Fruit fly (Drosophila melanogaster) whole organism, embryonic: ENCODE measurements around the gene Prm.
A peak's percentile ranks its signal among the peaks of the same experiment; 100 is the strongest.

Source experiments
- Ada2b ChIP-seq: fragments of 200-800 bp; sonication (Bioruptor generic); IDR thresholded peaks from 2 replicates; pipeline ENCODE4 v1.3.6; 2022; ENCODE audit warnings: missing biosample characterization, missing genetic modification characterization
- Antp ChIP-seq: fragments of 200-800 bp; sonication (Bioruptor generic); optimal IDR thresholded peaks from 3 replicates; lab custom pipeline; 2016; ENCODE audit warnings: missing biosample characterization, missing genetic modification characterization
- B-H1 ChIP-seq: fragments of 200-800 bp; sonication (Bioruptor generic); IDR thresholded peaks from 3 replicates; pipeline ENCODE4 v1.3.6; 2022; ENCODE audit warnings: missing biosample characterization, missing genetic modification characterization
- CG10959 ChIP-seq: fragments of 200-800 bp; sonication (Bioruptor generic); IDR thresholded peaks from 2 replicates; pipeline ENCODE4 v1.3.6; 2022; ENCODE audit warnings: missing biosample characterization, missing genetic modification characterization
- CG11247 ChIP-seq: fragments of 200-800 bp; sonication (Bioruptor generic); IDR thresholded peaks from 2 replicates; pipeline ENCODE4 v1.3.6; 2022; ENCODE audit warnings: missing biosample characterization, missing genetic modification characterization
- CG11695 ChIP-seq: fragments of 200-800 bp; sonication (Bioruptor generic); IDR thresholded peaks from 3 replicates; pipeline ENCODE4 v1.3.6; 2022; ENCODE audit warnings: missing biosample characterization, missing genetic modification characterization
- CG12942 ChIP-seq: fragments of 200-800 bp; sonication (Bioruptor generic); optimal IDR thresholded peaks from 3 replicates; lab custom pipeline; 2016; ENCODE audit warnings: missing biosample characterization, missing genetic modification characterization
- CG14860 ChIP-seq: fragments of 200-800 bp; sonication (Bioruptor generic); IDR thresholded peaks from 3 replicates; pipeline ENCODE4 v1.3.6; 2022; ENCODE audit warnings: missing biosample characterization, missing genetic modification characterization; ENCODE audit not compliant: partially characterized antibody
- CG15696 ChIP-seq: fragments of 200-800 bp; sonication (Bioruptor generic); optimal IDR thresholded peaks from 2 replicates; lab custom pipeline; 2019; ENCODE audit warnings: missing biosample characterization, mild to moderate bottlenecking, missing genetic modification characterization, moderate library complexity
- CG17359 ChIP-seq: fragments of 200-800 bp; sonication (Bioruptor generic); optimal IDR thresholded peaks from 3 replicates; lab custom pipeline; 2018; ENCODE audit warnings: missing biosample characterization, mild to moderate bottlenecking, missing genetic modification characterization, moderate library complexity
- CG18764 ChIP-seq: fragments of 200-800 bp; sonication (Bioruptor generic); optimal IDR thresholded peaks from 3 replicates; lab custom pipeline; 2016; ENCODE audit warnings: missing biosample characterization, missing genetic modification characterization
- CG30020 ChIP-seq: fragments of 200-800 bp; optimal IDR thresholded peaks from 2 replicates; lab custom pipeline; 2019; ENCODE audit warnings: missing biosample characterization, mild to moderate bottlenecking, missing genetic modification characterization, moderate library complexity
- CG3847 ChIP-seq: fragments of 200-800 bp; sonication (Bioruptor generic); IDR thresholded peaks from 2 replicates; pipeline ENCODE4 v1.3.6; 2022; ENCODE audit warnings: missing biosample characterization, missing genetic modification characterization
- CG43689 ChIP-seq: fragments of 200-800 bp; sonication (Bioruptor generic); IDR thresholded peaks from 2 replicates; pipeline ENCODE4 v1.3.6; 2022; ENCODE audit warnings: missing biosample characterization, missing genetic modification characterization
- CG4404 ChIP-seq: fragments of 200-800 bp; sonication (Bioruptor generic); IDR thresholded peaks from 2 replicates; pipeline ENCODE4 v1.3.6; 2022; ENCODE audit warnings: missing biosample characterization, missing genetic modification characterization
- CG4617 ChIP-seq: fragments of 200-800 bp; sonication (Bioruptor generic); optimal IDR thresholded peaks from 3 replicates; lab custom pipeline; 2016; ENCODE audit warnings: missing biosample characterization, missing genetic modification characterization, borderline replicate concordance
- CG6683 ChIP-seq: fragments of 200-800 bp; sonication (Bioruptor generic); optimal IDR thresholded peaks from 2 replicates; lab custom pipeline; 2017; ENCODE audit warnings: missing biosample characterization, mild to moderate bottlenecking, missing genetic modification characterization, missing genetic modification reagents
- CG7928 ChIP-seq: fragments of 200-800 bp; sonication (Bioruptor generic); optimal IDR thresholded peaks from 2 replicates; lab custom pipeline; 2017; ENCODE audit warnings: missing biosample characterization, mild to moderate bottlenecking, missing genetic modification characterization
- Dip2 ChIP-seq: fragments of 200-800 bp; sonication (Bioruptor generic); IDR thresholded peaks from 2 replicates; pipeline ENCODE4 v1.3.6; 2022; ENCODE audit warnings: missing biosample characterization, missing genetic modification characterization
- Drgx ChIP-seq: fragments of 200-800 bp; sonication (Bioruptor generic); IDR thresholded peaks from 2 replicates; pipeline ENCODE4 v1.3.6; 2022; ENCODE audit warnings: missing biosample characterization, missing genetic modification characterization
- E2f2 ChIP-seq: fragments of 200-800 bp; sonication (Bioruptor generic); IDR thresholded peaks from 2 replicates; pipeline ENCODE4 v1.3.6; 2022; ENCODE audit warnings: missing biosample characterization, missing genetic modification characterization
- HmgZ ChIP-seq: fragments of 200-800 bp; sonication (Bioruptor generic); optimal IDR thresholded peaks from 2 replicates; lab custom pipeline; 2018; ENCODE audit warnings: missing biosample characterization, mild to moderate bottlenecking, missing genetic modification characterization
- Hr3 ChIP-seq: fragments of 200-800 bp; sonication (Bioruptor generic); optimal IDR thresholded peaks from 3 replicates; lab custom pipeline; 2016; ENCODE audit warnings: missing biosample characterization, missing genetic modification characterization
- Lhr ChIP-seq: fragments of 200-800 bp; sonication (Bioruptor generic); optimal IDR thresholded peaks from 3 replicates; lab custom pipeline; 2017; ENCODE audit warnings: mild to moderate bottlenecking, missing biosample characterization, missing genetic modification reagents, missing genetic modification characterization
- Lim3 ChIP-seq: fragments of 200-800 bp; sonication (Bioruptor generic); IDR thresholded peaks from 2 replicates; pipeline ENCODE4 v1.3.6; 2022; ENCODE audit warnings: missing biosample characterization, missing genetic modification characterization
- MESR4 ChIP-seq: fragments of 200-800 bp; sonication (Bioruptor generic); optimal IDR thresholded peaks from 2 replicates; lab custom pipeline; 2018; ENCODE audit warnings: missing biosample characterization, mild to moderate bottlenecking, missing genetic modification characterization, moderate library complexity
- Max ChIP-seq: fragments of 200-800 bp; sonication (Bioruptor generic); optimal IDR thresholded peaks from 2 replicates; lab custom pipeline; 2016; ENCODE audit warnings: missing biosample characterization, mild to moderate bottlenecking, missing genetic modification characterization
- NK7.1 ChIP-seq: fragments of 200-800 bp; sonication (Bioruptor generic); optimal IDR thresholded peaks from 3 replicates; lab custom pipeline; 2016; ENCODE audit warnings: missing biosample characterization, missing genetic modification characterization
- Oli ChIP-seq: fragments of 200-800 bp; sonication (Bioruptor generic); optimal IDR thresholded peaks from 2 replicates; lab custom pipeline; 2018; ENCODE audit warnings: missing biosample characterization, mild to moderate bottlenecking, missing genetic modification characterization, moderate library complexity
- Optix ChIP-seq: fragments of 200-800 bp; sonication (Bioruptor generic); IDR thresholded peaks from 3 replicates; pipeline ENCODE4 v1.3.6; 2022; ENCODE audit warnings: missing biosample characterization, missing genetic modification characterization
- Ravus ChIP-seq: fragments of 200-800 bp; sonication (Bioruptor generic); IDR thresholded peaks from 2 replicates; pipeline ENCODE4 v1.3.6; 2022; ENCODE audit warnings: missing biosample characterization, missing genetic modification characterization
- Rx ChIP-seq: fragments of 200-800 bp; sonication (Bioruptor generic); IDR thresholded peaks from 2 replicates; pipeline ENCODE4 v1.3.6; 2022; ENCODE audit warnings: missing biosample characterization, missing genetic modification characterization
- Scr ChIP-seq: fragments of 200-800 bp; sonication (Bioruptor generic); IDR thresholded peaks from 2 replicates; pipeline ENCODE4 v1.3.6; 2022; ENCODE audit warnings: missing biosample characterization, missing genetic modification characterization; ENCODE audit not compliant: partially characterized antibody
- ab ChIP-seq: fragments of 200-800 bp; sonication (Bioruptor generic); optimal IDR thresholded peaks from 2 replicates; lab custom pipeline; 2016; ENCODE audit warnings: missing biosample characterization, missing genetic modification characterization
- ase ChIP-seq: fragments of 200-800 bp; sonication (Bioruptor generic); IDR thresholded peaks from 3 replicates; pipeline ENCODE4 v1.3.6; 2022; ENCODE audit warnings: missing biosample characterization, missing genetic modification characterization
- bowl ChIP-seq: fragments of 200-800 bp; sonication (Bioruptor generic); IDR thresholded peaks from 2 replicates; pipeline ENCODE4 v1.3.6; 2022; ENCODE audit warnings: missing biosample characterization, missing genetic modification characterization
- btn ChIP-seq: fragments of 200-800 bp; sonication (Bioruptor generic); optimal IDR thresholded peaks from 2 replicates; lab custom pipeline; 2016; ENCODE audit warnings: missing biosample characterization, missing genetic modification characterization
- croc ChIP-seq: fragments of 200-800 bp; sonication (Bioruptor generic); conservative IDR thresholded peaks from 3 replicates; pipeline ENCODE4 v1.3.6; 2022; ENCODE audit warnings: missing biosample characterization, missing genetic modification characterization
- da ChIP-seq: fragments of 200-800 bp; sonication (Bioruptor generic); optimal IDR thresholded peaks from 2 replicates; lab custom pipeline; 2016; ENCODE audit warnings: missing biosample characterization, missing genetic modification characterization
- gsb ChIP-seq: fragments of 200-800 bp; sonication (Bioruptor generic); IDR thresholded peaks from 2 replicates; pipeline ENCODE4 v1.3.6; 2022; ENCODE audit warnings: missing biosample characterization, missing genetic modification characterization
- jing ChIP-seq: fragments of 200-800 bp; sonication (Bioruptor generic); optimal IDR thresholded peaks from 2 replicates; lab custom pipeline; 2018; ENCODE audit warnings: missing biosample characterization, mild to moderate bottlenecking, missing genetic modification characterization
- jumu ChIP-seq: fragments of 200-800 bp; sonication (Bioruptor generic); optimal IDR thresholded peaks from 3 replicates; lab custom pipeline; 2016; ENCODE audit warnings: missing biosample characterization, missing genetic modification characterization
- ken ChIP-seq: fragments of 200-800 bp; sonication (Bioruptor generic); IDR thresholded peaks from 3 replicates; pipeline ENCODE4 v1.3.6; 2022; ENCODE audit warnings: missing biosample characterization, missing genetic modification characterization
- kni ChIP-seq: fragments of 200-800 bp; sonication (Bioruptor generic); optimal IDR thresholded peaks from 3 replicates; lab custom pipeline; 2017; ENCODE audit warnings: mild to moderate bottlenecking, missing biosample characterization, missing genetic modification reagents, missing genetic modification characterization
- luna ChIP-seq: fragments of 200-800 bp; sonication (Bioruptor generic); optimal IDR thresholded peaks from 2 replicates; lab custom pipeline; 2016; ENCODE audit warnings: missing biosample characterization, missing genetic modification characterization
- mld ChIP-seq: fragments of 200-800 bp; sonication (Bioruptor generic); IDR thresholded peaks from 3 replicates; pipeline ENCODE4 v1.3.6; 2022; ENCODE audit warnings: missing biosample characterization, missing genetic modification characterization; ENCODE audit not compliant: partially characterized antibody
- pfk ChIP-seq: fragments of 200-800 bp; sonication (Bioruptor generic); optimal IDR thresholded peaks from 2 replicates; lab custom pipeline; 2018; ENCODE audit warnings: missing biosample characterization, mild to moderate bottlenecking, missing genetic modification characterization, moderate library complexity
- pho ChIP-seq: fragments of 200-800 bp; sonication (Bioruptor generic); optimal IDR thresholded peaks from 2 replicates; lab custom pipeline; 2016; ENCODE audit warnings: missing biosample characterization, missing genetic modification characterization
- rib ChIP-seq: fragments of 200-800 bp; sonication (Bioruptor generic); IDR thresholded peaks from 2 replicates; pipeline ENCODE4 v1.3.6; 2022; ENCODE audit warnings: missing biosample characterization, missing genetic modification characterization
- seq ChIP-seq: fragments of 200-800 bp; sonication (Bioruptor generic); IDR thresholded peaks from 2 replicates; pipeline ENCODE4 v1.3.6; 2022; ENCODE audit warnings: missing biosample characterization, missing genetic modification characterization
- vvl ChIP-seq: fragments of 200-800 bp; sonication (Bioruptor generic); IDR thresholded peaks from 2 replicates; pipeline ENCODE4 v1.3.6; 2022; ENCODE audit warnings: missing biosample characterization, missing genetic modification characterization

The Prm gene

dm6 chr3L:8765969-8766538, 20.9 kb upstream of the Prm start (continued):
- TF ChIP-seq jumu (GFP tag; lab: Kevin White, UChicago) (peak; percentile 98), CG4617 (GFP tag; lab: Kevin White, UChicago) (peak; percentile 97), Lhr (GFP tag; lab: Kevin White, UChicago) (peak; percentile 96), da (GFP tag; lab: Kevin White, UChicago) (peak; percentile 96), CG6683 (peak; percentile 94), croc (GFP tag; lab: Robert Waterston, UW) (peak; percentile 98), E2f2 (GFP tag; lab: Robert Waterston, UW) (peak; percentile 83), CG30020 (tag; lab: Kevin White, UChicago) (peak; percentile 90), HmgZ (peak; percentile 99), Optix (peak; percentile 97), btn (GFP tag; lab: Kevin White, UChicago) (peak; percentile 87), rib (peak; percentile 94), CG14860 (peak; percentile 73; the same call in 2 of the 3 replicates), CG12942 (peak; percentile 98), kni (GFP tag; lab: Kevin White, UChicago) (peak; percentile 94), ase (GFP tag; lab: Robert Waterston, UW) (peak; percentile 97), Hr3 (GFP tag; lab: Kevin White, UChicago) (peak; percentile 98), Ravus (peak; percentile 88), MESR4 (GFP tag; lab: Kevin White, UChicago) (peak; percentile 56), Oli (tag; lab: Kevin White, UChicago) (peak; percentile 100), Scr (peak; percentile 44), jing (GFP tag; lab: Kevin White, UChicago) (peak; percentile 98), NK7.1 (GFP tag; lab: Kevin White, UChicago) (peak; percentile 91), Ada2b (GFP tag; lab: Robert Waterston, UW) (peak; percentile 98), CG7928 (GFP tag; lab: Kevin White, UChicago) (peak; percentile 77), luna (GFP tag; lab: Kevin White, UChicago) (peak; percentile 70), pho (GFP tag; lab: Kevin White, UChicago) (peak; percentile 98), gsb (peak; percentile 97), vvl (GFP tag; lab: Robert Waterston, UW) (peak; percentile 97), CG10959 (GFP tag; lab: Robert Waterston, UW) (peak; percentile 94), Antp (GFP tag; lab: Kevin White, UChicago) (peak; percentile 95), ken (peak; percentile 98), CG17359 (peak; percentile 95), CG43689 (GFP tag; lab: Robert Waterston, UW) (peak; percentile 95), CG15696 (tag; lab: Kevin White, UChicago) (peak; percentile 64), mld (GFP tag; lab: Robert Waterston, UW) (peak; percentile 51; the same call in 1 of the 3 replicates), Drgx (GFP tag; lab: Robert Waterston, UW) (peak; percentile 94), CG11247 (GFP tag; lab: Robert Waterston, UW) (peak; percentile 97), ab (GFP tag; lab: Kevin White, UChicago) (peak; percentile 98), seq (peak; percentile 98), CG4404 (GFP tag; lab: Robert Waterston, UW) (peak; percentile 97), B-H1 (GFP tag; lab: Robert Waterston, UW) (peak; percentile 97), Lim3 (GFP tag; lab: Robert Waterston, UW) (peak; percentile 97), Dip2 (GFP tag; lab: Robert Waterston, UW) (peak; percentile 78), CG18764 (GFP tag; lab: Kevin White, UChicago) (peak; percentile 91), Rx (GFP tag; lab: Robert Waterston, UW) (peak; percentile 95), bowl (peak; percentile 90), Max (peak; percentile 99), pfk (GFP tag; lab: Kevin White, UChicago) (no peak), CG11695 (GFP tag; lab: Robert Waterston, UW) (peak; percentile 98), CG3847 (peak; percentile 98)
